Fruit fly (Drosophila melanogaster) whole organism, adult: ENCODE measurements around the gene neur.

Experiments
- CG11617 ChIP-seq: fragments of 200-800 bp; sonication (Bioruptor generic); optimal IDR thresholded peaks from 2 replicates; lab custom pipeline; 2017; ENCODE audit warnings: mild to moderate bottlenecking, missing biosample characterization, missing genetic modification reagents, missing genetic modification characterization
- CG12768 ChIP-seq: fragments of 200-800 bp; sonication (Bioruptor generic); optimal IDR thresholded peaks from 2 replicates; lab custom pipeline; 2017; ENCODE audit warnings: missing biosample characterization, missing genetic modification characterization, mild to moderate bottlenecking, moderate library complexity, missing genetic modification reagents
- CG14711 ChIP-seq: fragments of 200-800 bp; sonication (Bioruptor generic); optimal IDR thresholded peaks from 2 replicates; lab custom pipeline; 2018; ENCODE audit warnings: missing biosample characterization, mild to moderate bottlenecking, missing genetic modification characterization, moderate library complexity
- CG1620 ChIP-seq: fragments of 200-800 bp; sonication (Bioruptor generic); optimal IDR thresholded peaks from 2 replicates; lab custom pipeline; 2016; ENCODE audit warnings: missing biosample characterization, missing genetic modification characterization
- CG33017 ChIP-seq: fragments of 200-800 bp; sonication (Bioruptor generic); optimal IDR thresholded peaks from 2 replicates; lab custom pipeline; 2018; ENCODE audit warnings: missing biosample characterization, mild to moderate bottlenecking, missing genetic modification characterization, moderate library complexity
- CG5204 ChIP-seq: fragments of 200-800 bp; sonication (Bioruptor generic); optimal IDR thresholded peaks from 2 replicates; lab custom pipeline; 2016; ENCODE audit warnings: missing biosample characterization, missing genetic modification characterization
- CG7045 ChIP-seq: fragments of 200-800 bp; sonication (Bioruptor generic); optimal IDR thresholded peaks from 2 replicates; lab custom pipeline; 2017; ENCODE audit warnings: missing biosample characterization, mild to moderate bottlenecking, missing genetic modification characterization
- CG7101 ChIP-seq: fragments of 200-800 bp; sonication (Bioruptor generic); optimal IDR thresholded peaks from 2 replicates; lab custom pipeline; 2018; ENCODE audit warnings: missing biosample characterization, mild to moderate bottlenecking, missing genetic modification characterization, moderate library complexity
- Clk ChIP-seq: fragments of 200-800 bp; sonication (Bioruptor generic); optimal IDR thresholded peaks from 2 replicates; lab custom pipeline; 2017; ENCODE audit warnings: missing biosample characterization, missing genetic modification characterization
- Crg-1 ChIP-seq: fragments of 200-800 bp; sonication (Bioruptor generic); optimal IDR thresholded peaks from 2 replicates; lab custom pipeline; 2016; ENCODE audit warnings: missing biosample characterization, missing genetic modification characterization
- Hr96 ChIP-seq: fragments of 200-800 bp; sonication (Bioruptor generic); optimal IDR thresholded peaks from 2 replicates; lab custom pipeline; 2016; ENCODE audit warnings: missing biosample characterization, missing genetic modification characterization
- Mnt ChIP-seq: fragments of 200-800 bp; sonication (Bioruptor generic); optimal IDR thresholded peaks from 2 replicates; lab custom pipeline; 2016; ENCODE audit warnings: missing biosample characterization, mild to moderate bottlenecking, missing genetic modification characterization
- bab1 ChIP-seq: fragments of 200-800 bp; sonication (Bioruptor generic); optimal IDR thresholded peaks from 3 replicates; lab custom pipeline; 2019; ENCODE audit warnings: missing biosample characterization, mild to moderate bottlenecking, missing genetic modification characterization, moderate library complexity
- cic ChIP-seq: fragments of 200-800 bp; sonication (Bioruptor generic); optimal IDR thresholded peaks from 2 replicates; lab custom pipeline; 2017; ENCODE audit warnings: missing biosample characterization, mild to moderate bottlenecking, missing genetic modification characterization, moderate library complexity
- cnc ChIP-seq, 2 experiments: fragments of >200 bp; optimal IDR thresholded peaks; 2 replicates each; lab custom pipeline; 2017
- kay ChIP-seq: fragments of 200-800 bp; sonication (Bioruptor generic); peaks from one replicate; lab custom pipeline; 2016; ENCODE audit warnings: missing biosample characterization, missing genetic modification characterization, borderline replicate concordance
- ovo ChIP-seq: fragments of 200-800 bp; sonication (Bioruptor generic); optimal IDR thresholded peaks from 2 replicates; lab custom pipeline; 2016; ENCODE audit warnings: missing biosample characterization, missing genetic modification characterization
- pad ChIP-seq: fragments of 200-800 bp; sonication (Bioruptor generic); optimal IDR thresholded peaks from 3 replicates; lab custom pipeline; 2017; ENCODE audit warnings: missing biosample characterization, missing genetic modification characterization, mild to moderate bottlenecking, moderate library complexity, missing genetic modification reagents
- tj ChIP-seq: fragments of 200-800 bp; sonication (Bioruptor generic); optimal IDR thresholded peaks from 3 replicates; lab custom pipeline; 2017; ENCODE audit warnings: missing biosample characterization, mild to moderate bottlenecking, missing genetic modification characterization, moderate library complexity
- toe ChIP-seq: fragments of 200-800 bp; sonication (Bioruptor generic); optimal IDR thresholded peaks from 2 replicates; lab custom pipeline; 2016; ENCODE audit warnings: missing biosample characterization, missing genetic modification characterization

Gene neur

DNA sequence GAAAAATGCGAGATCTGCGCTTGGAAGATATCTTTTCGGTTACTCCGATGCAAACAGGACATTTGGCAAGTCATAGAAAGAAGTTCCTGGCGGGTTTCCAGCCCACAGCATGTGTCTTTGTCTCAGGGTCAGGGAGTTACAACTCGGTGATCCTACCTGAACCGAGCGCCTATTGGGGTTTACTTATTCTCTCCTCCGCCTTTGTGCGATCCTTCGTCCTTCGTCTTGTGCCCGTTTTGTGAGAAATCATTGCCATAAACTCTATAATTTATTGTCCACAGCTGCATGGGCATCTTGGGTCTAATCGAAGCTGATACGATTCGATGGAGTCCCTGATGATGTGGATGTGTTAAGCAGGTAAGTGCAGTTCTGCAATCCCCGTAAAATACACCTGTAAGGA, 1.3 kb downstream of the neur start:
- TF ChIP-seq CG7101 (no peak), CG7045 (GFP tag; lab: Kevin White, UChicago) (no peak), kay (GFP tag; lab: Kevin White, UChicago) (no peak), CG14711 (tag; lab: Kevin White, UChicago) (no peak), tj (GFP tag; lab: Kevin White, UChicago) (no peak), CG1620 (GFP tag; lab: Kevin White, UChicago) (no peak), Hr96 (GFP tag; lab: Kevin White, UChicago) (no peak), cnc (optimal IDR thresholded peaks at IDR 0.05; lab: Kevin White, UChicago) (no peak), pad (GFP tag; lab: Kevin White, UChicago) (no peak), toe (GFP tag; lab: Kevin White, UChicago) (no peak), cic (GFP tag; lab: Kevin White, UChicago) (no peak), CG12768 (GFP tag; lab: Kevin White, UChicago) (no peak)

DNA sequence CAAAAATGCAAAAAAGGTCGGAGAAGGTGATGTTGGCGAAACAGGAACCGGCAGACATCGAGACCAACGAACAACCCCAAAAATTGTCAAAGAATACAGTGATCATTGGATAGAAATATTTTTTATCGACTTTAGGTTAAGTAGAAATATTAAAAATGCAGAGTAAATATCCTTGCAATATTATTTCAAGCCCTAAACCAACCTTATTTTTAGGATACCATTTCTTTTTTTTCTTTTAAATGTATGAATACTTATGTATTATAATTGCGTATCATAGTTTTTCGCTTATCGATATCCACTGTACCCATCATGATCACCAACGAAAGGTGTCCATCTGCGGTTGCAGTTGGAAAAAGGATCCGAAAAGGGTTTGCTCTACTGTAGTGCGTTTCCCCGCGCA, 4.0 kb downstream of the neur start:
- no peak for TF ChIP-seq Crg-1 (GFP tag; lab: Kevin White, UChicago)
- no peak for TF ChIP-seq CG33017 (tag; lab: Kevin White, UChicago)
- no peak for TF ChIP-seq cnc (optimal IDR thresholded peaks at IDR 0.05; lab: Kevin White, UChicago)
- no peak for TF ChIP-seq pad (GFP tag; lab: Kevin White, UChicago)
- TF ChIP-seq CG7045 (GFP tag; lab: Kevin White, UChicago) = no peak
- no peak for TF ChIP-seq ovo (GFP tag; lab: Kevin White, UChicago)
- TF ChIP-seq kay (GFP tag; lab: Kevin White, UChicago) = no peak

DNA sequence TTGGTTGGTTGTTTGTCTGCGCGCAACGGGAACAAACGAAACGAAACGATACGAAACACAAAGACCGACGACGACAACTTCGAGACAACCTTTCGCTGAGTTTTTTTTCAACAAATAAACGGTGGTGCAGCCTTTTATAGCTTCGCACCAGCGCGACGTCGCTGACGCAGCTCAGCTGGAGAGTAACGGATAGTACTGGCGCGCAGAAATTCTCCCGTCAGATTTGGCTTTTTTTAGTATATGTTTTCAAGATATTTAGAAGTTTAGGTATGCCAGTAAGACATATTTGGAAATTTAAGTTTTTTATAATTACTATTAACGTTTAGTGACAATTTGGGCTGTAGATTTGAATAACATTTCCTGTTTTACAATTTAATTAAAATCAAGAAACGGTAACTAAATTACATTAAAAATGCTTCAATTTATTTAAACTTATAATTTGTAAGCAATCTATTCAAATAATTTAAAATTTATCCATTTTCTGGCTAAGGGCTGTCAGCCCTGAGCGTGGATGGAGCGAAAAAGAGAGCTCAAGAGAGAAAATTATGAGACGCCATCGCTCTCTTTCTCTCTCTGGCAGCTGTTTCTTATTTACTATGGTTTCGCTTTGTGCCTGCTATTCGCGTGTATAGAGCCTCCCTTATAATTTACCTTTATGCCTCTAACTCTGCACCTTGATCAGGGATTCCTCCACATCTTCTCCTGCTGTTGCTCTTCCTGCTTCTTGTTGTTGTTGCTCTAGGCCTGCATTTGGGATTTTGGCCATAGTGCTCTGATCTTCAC, 5.5 kb downstream of the neur start:
- peak; percentile 46 for TF ChIP-seq CG12768 (GFP tag; lab: Kevin White, UChicago)
- TF ChIP-seq kay (GFP tag; lab: Kevin White, UChicago) = peak; percentile 51
- TF ChIP-seq CG1620 (GFP tag; lab: Kevin White, UChicago) = peak; percentile 12
- TF ChIP-seq Mnt (GFP tag; lab: Kevin White, UChicago) = peak; percentile 26
- TF ChIP-seq cnc (optimal IDR thresholded peaks at IDR 0.05; lab: Kevin White, UChicago) = no peak
- peak; percentile 45 for TF ChIP-seq Crg-1 (GFP tag; lab: Kevin White, UChicago)
- peak; percentile 75 for TF ChIP-seq CG7101
- TF ChIP-seq bab1 (GFP tag; lab: Kevin White, UChicago) = peak; percentile 87
- peak; percentile 59 for TF ChIP-seq CG7045 (GFP tag; lab: Kevin White, UChicago)
- peak; percentile 62 for TF ChIP-seq pad (GFP tag; lab: Kevin White, UChicago)
- TF ChIP-seq cic (GFP tag; lab: Kevin White, UChicago) = peak; percentile 24
- no peak for TF ChIP-seq Clk (GFP tag; lab: Kevin White, UChicago)
- TF ChIP-seq CG33017 (tag; lab: Kevin White, UChicago) = peak; percentile 72
- peak; percentile 73 for TF ChIP-seq CG14711 (tag; lab: Kevin White, UChicago)
- peak; percentile 86 for TF ChIP-seq CG11617
- peak; percentile 64 for TF ChIP-seq ovo (GFP tag; lab: Kevin White, UChicago)
- TF ChIP-seq toe (GFP tag; lab: Kevin White, UChicago) = peak; percentile 25
- peak; percentile 84 for TF ChIP-seq tj (GFP tag; lab: Kevin White, UChicago)
- TF ChIP-seq Hr96 (GFP tag; lab: Kevin White, UChicago) = peak; percentile 48
- TF ChIP-seq CG5204 (GFP tag; lab: Kevin White, UChicago) = no peak

DNA sequence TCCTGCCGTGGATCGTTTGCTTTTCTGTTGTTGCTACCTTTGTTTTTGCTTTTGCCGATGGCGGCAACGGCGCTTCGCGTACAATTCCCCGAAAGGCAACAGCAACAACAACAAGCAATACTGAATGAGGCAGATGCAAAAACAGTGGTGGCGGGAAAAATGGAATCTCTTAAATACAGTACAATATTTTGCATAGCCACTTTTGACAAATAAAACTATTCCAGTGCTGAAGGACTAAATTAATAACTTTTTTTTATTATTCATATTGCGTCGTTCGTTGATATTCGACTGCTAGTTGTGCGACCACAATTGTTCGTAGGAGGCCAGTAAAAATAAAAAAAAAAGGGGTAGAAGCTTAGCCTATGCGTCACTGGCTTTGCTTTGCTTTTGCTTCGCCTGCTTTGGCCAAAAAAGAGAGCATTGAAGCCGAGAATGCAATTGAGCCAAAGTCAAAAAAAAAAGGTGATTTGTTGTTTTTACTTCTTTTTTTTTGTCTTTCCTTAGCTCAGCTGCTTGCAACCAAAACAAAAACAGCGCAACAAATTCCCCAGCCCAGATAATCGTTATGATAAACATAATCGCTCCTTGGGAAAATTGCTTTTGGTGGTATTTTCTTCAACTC, 7.4 kb downstream of the neur start:
- TF ChIP-seq toe (GFP tag; lab: Kevin White, UChicago) (no peak), CG33017 (tag; lab: Kevin White, UChicago) (peak; percentile 81), tj (GFP tag; lab: Kevin White, UChicago) (peak; percentile 19), CG1620 (GFP tag; lab: Kevin White, UChicago) (no peak), CG14711 (tag; lab: Kevin White, UChicago) (peak; percentile 75), Hr96 (GFP tag; lab: Kevin White, UChicago) (peak; percentile 40), CG5204 (GFP tag; lab: Kevin White, UChicago) (no peak), CG11617 (peak; percentile 37), CG7045 (GFP tag; lab: Kevin White, UChicago) (peak; percentile 51), cnc (optimal IDR thresholded peaks at IDR 0.05; lab: Kevin White, UChicago) (no peak), Clk (GFP tag; lab: Kevin White, UChicago) (peak; percentile 33), kay (GFP tag; lab: Kevin White, UChicago) (peak; percentile 96), bab1 (GFP tag; lab: Kevin White, UChicago) (peak; percentile 73), Mnt (GFP tag; lab: Kevin White, UChicago) (no peak), pad (GFP tag; lab: Kevin White, UChicago) (peak; percentile 40), ovo (GFP tag; lab: Kevin White, UChicago) (no peak), cic (GFP tag; lab: Kevin White, UChicago) (no peak), CG7101 (peak; percentile 73), Crg-1 (GFP tag; lab: Kevin White, UChicago) (no peak), CG12768 (GFP tag; lab: Kevin White, UChicago) (no peak)

DNA sequence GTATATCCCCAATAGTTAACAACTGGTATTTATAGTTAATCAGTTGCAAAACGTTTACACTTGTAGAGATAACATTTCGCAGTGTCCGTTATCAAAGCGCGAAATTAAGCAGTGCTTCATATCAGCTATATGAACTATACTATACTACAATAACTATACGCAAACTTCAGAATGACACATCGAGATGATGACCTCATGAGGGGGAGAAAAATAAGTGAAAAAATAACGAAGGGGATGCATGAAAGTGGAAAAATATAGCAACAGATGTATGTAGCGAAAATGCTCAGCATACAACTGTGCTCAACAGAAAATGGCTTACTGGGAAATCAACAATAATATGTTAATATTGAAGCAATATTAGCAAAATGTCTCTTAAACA, 8.5 kb downstream of the neur start:
- peak; percentile 98 for TF ChIP-seq kay (GFP tag; lab: Kevin White, UChicago)
- TF ChIP-seq ovo (GFP tag; lab: Kevin White, UChicago) = no peak
